Fruit fly (Drosophila melanogaster) whole organism, wandering third instar larva: ENCODE measurements around the gene CG7988.

Experiments
- Abd-B ChIP-seq: fragments of >200 bp; optimal IDR thresholded peaks from 2 replicates; lab custom pipeline; 2017; ENCODE audit warnings: missing biosample characterization, missing genetic modification characterization
- GATAd ChIP-seq: sonication (Bioruptor generic); optimal IDR thresholded peaks from 2 replicates; lab custom pipeline; 2016; ENCODE audit warnings: missing biosample characterization, missing genetic modification characterization
- Sp1 ChIP-seq: fragments of 200-800 bp; sonication (Bioruptor generic); optimal IDR thresholded peaks from 3 replicates; lab custom pipeline; 2019; ENCODE audit warnings: missing biosample characterization, mild to moderate bottlenecking, missing genetic modification characterization, moderate library complexity
- h ChIP-seq: fragments of 200-800 bp; sonication (Bioruptor generic); optimal IDR thresholded peaks from 3 replicates; lab custom pipeline; 2016; ENCODE audit warnings: missing biosample characterization, mild to moderate bottlenecking, missing genetic modification characterization
- lola ChIP-seq: fragments of >200 bp; optimal IDR thresholded peaks from 2 replicates; lab custom pipeline; 2017; ENCODE audit warnings: missing biosample characterization, missing genetic modification characterization
- rgr ChIP-seq: fragments of 200-800 bp; sonication (Bioruptor generic); optimal IDR thresholded peaks from 3 replicates; lab custom pipeline; 2016; ENCODE audit warnings: missing biosample characterization, mild to moderate bottlenecking, missing genetic modification characterization

- TF ChIP-seq rgr (GFP tag; lab: Kevin White, UChicago) (no peak), GATAd (GFP tag; lab: Kevin White, UChicago) (no peak), Sp1 (no peak), Abd-B (GFP tag; lab: Kevin White, UChicago) (no peak), h (no peak), lola (GFP tag; lab: Kevin White, UChicago) (no peak)
These were observed 44.9 kb downstream of the CG7988 start for dm6 chr3R:18265275-18265674.
